Worm (Caenorhabditis elegans): ENCODE results near the gene col-150.

ce11 chrV:10294549-10294948, at the start of gene col-150:
- TF ChIP-seq mab-5 (tag; optimal IDR thresholded peaks at IDR 0.05) (no peak), alr-1 (tag; optimal IDR thresholded peaks at IDR 0.05) (no peak), nhr-21 (tag; optimal IDR thresholded peaks at IDR 0.05) (no peak), egl-27 (tag; optimal IDR thresholded peaks at IDR 0.05) (no peak), unc-39 (tag; optimal IDR thresholded peaks at IDR 0.05) (no peak), aly-2 (tag; optimal IDR thresholded peaks at IDR 0.05) (no peak), elt-1 (tag; optimal IDR thresholded peaks at IDR 0.05) (no peak), unc-62 (GFP tag; optimal IDR thresholded peaks at IDR 0.05) (no peak), lsy-2 (tag; optimal IDR thresholded peaks at IDR 0.05) (no peak), ZK546.5 (tag; optimal IDR thresholded peaks at IDR 0.05) (no peak), ama-1 (optimal IDR thresholded peaks at IDR 0.05) (no peak), elt-3 (tag; optimal IDR thresholded peaks at IDR 0.05) (no peak), nhr-10 (tag; optimal IDR thresholded peaks at IDR 0.05) (no peak), blmp-1 (tag; optimal IDR thresholded peaks at IDR 0.05; ENCODE audit: insufficient read depth) (no peak)
